Worm (Caenorhabditis elegans) whole organism, midembryonic: ENCODE data around the gene F08F3.10.

Experiments
- flt-1 ChIP-seq: fragments of 200-800 bp; sonication (Bioruptor generic); IDR thresholded peaks from 2 replicates; pipeline ENCODE4 v1.3.6; 2022; ENCODE audit warnings: missing genetic modification characterization, missing compliant biosample characterization
- klf-2 ChIP-seq: fragments of 200-800 bp; sonication (Bioruptor generic); conservative IDR thresholded peaks from 2 replicates; pipeline ENCODE4 v1.3.6; 2022; ENCODE audit warnings: missing genetic modification reagents, missing genetic modification characterization, missing compliant biosample characterization
- ztf-29 ChIP-seq: fragments of 200-800 bp; sonication (Bioruptor generic); IDR thresholded peaks from 2 replicates; pipeline ENCODE4 v1.3.6; 2022; ENCODE audit warnings: missing genetic modification reagents, missing genetic modification characterization, missing compliant biosample characterization

ce11 chrV:5408921-5409320 lies 4.2 kb upstream of the F08F3.10 start:
- TF ChIP-seq flt-1 (GFP tag; lab: Robert Waterston, UW): no peak
- TF ChIP-seq klf-2 (GFP tag; lab: Robert Waterston, UW): no peak
- no peak for TF ChIP-seq ztf-29 (GFP tag; lab: Robert Waterston, UW)
